Fruit fly (Drosophila melanogaster) whole organism: Measurements from ENCODE around the gene CG5866.

ENCODE experiments used
- CG8478 ChIP-seq: fragments of >200 bp; optimal IDR thresholded peaks from 2 replicates; lab custom pipeline; 2018; ENCODE audit warnings: inconsistent platforms
- Dll ChIP-seq: fragments of >200 bp; optimal IDR thresholded peaks from 2 replicates; lab custom pipeline; 2017
- EcR ChIP-seq, 2 experiments: fragments of >200 bp; optimal IDR thresholded peaks; 2 replicates each; lab custom pipeline; 2017; ENCODE audit warnings: missing biosample characterization in 2 of 2, missing genetic modification characterization in 2 of 2, missing genetic modification reagents in 2 of 2
- pan ChIP-seq: fragments of >200 bp; optimal IDR thresholded peaks from 2 replicates; lab custom pipeline; 2017
- psq ChIP-seq: fragments of >200 bp; optimal IDR thresholded peaks from 2 replicates; lab custom pipeline; 2017
- usp ChIP-seq: fragments of >200 bp; optimal IDR thresholded peaks from 2 replicates; lab custom pipeline; 2017; ENCODE audit warnings: missing biosample characterization, missing genetic modification characterization, mixed read lengths

DNA sequence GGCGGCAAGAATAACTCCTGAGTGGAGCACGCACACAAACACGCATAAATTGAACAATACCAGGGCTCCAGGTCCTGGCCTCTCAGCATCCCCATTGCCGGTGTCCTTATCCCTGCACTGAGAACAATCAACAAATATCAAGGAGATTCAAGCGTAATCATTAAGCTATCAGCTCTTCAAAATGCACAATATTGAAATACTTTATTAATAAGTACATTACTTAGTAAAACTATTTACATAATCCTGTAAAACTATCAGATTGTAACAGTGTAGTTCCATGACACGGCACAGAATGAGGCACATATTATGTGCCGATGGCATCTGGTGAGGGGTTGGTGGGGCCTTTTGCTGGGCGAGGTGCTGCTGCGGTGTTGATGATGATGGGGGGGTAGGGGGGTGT is 44.4 kb upstream of the CG5866 start:
- no peak for TF ChIP-seq EcR (GFP tag; optimal IDR thresholded peaks at IDR 0.05; lab: Kevin White, UChicago)
- no peak for TF ChIP-seq usp (GFP tag; lab: Kevin White, UChicago)
- no peak for TF ChIP-seq psq
- TF ChIP-seq CG8478 (lab: Kevin White, UChicago): no peak
- TF ChIP-seq pan (lab: Kevin White, UChicago): no peak
- no peak for TF ChIP-seq Dll (lab: Kevin White, UChicago)
